Fruit fly (Drosophila melanogaster) whole organism, adult: Measurements from ENCODE around the gene sac.
A peak's percentile ranks its signal among the peaks of the same experiment; 100 is the strongest.

Source experiments
- CG11617 ChIP-seq: fragments of 200-800 bp; sonication (Bioruptor generic); optimal IDR thresholded peaks from 2 replicates; lab custom pipeline; 2017; ENCODE audit warnings: mild to moderate bottlenecking, missing biosample characterization, missing genetic modification reagents, missing genetic modification characterization
- CG12768 ChIP-seq: fragments of 200-800 bp; sonication (Bioruptor generic); optimal IDR thresholded peaks from 2 replicates; lab custom pipeline; 2017; ENCODE audit warnings: missing biosample characterization, missing genetic modification characterization, mild to moderate bottlenecking, moderate library complexity, missing genetic modification reagents
- CG14711 ChIP-seq: fragments of 200-800 bp; sonication (Bioruptor generic); optimal IDR thresholded peaks from 2 replicates; lab custom pipeline; 2018; ENCODE audit warnings: missing biosample characterization, mild to moderate bottlenecking, missing genetic modification characterization, moderate library complexity
- CG1620 ChIP-seq: fragments of 200-800 bp; sonication (Bioruptor generic); optimal IDR thresholded peaks from 2 replicates; lab custom pipeline; 2016; ENCODE audit warnings: missing biosample characterization, missing genetic modification characterization
- CG33017 ChIP-seq: fragments of 200-800 bp; sonication (Bioruptor generic); optimal IDR thresholded peaks from 2 replicates; lab custom pipeline; 2018; ENCODE audit warnings: missing biosample characterization, mild to moderate bottlenecking, missing genetic modification characterization, moderate library complexity
- CG5204 ChIP-seq: fragments of 200-800 bp; sonication (Bioruptor generic); optimal IDR thresholded peaks from 2 replicates; lab custom pipeline; 2016; ENCODE audit warnings: missing biosample characterization, missing genetic modification characterization
- CG7045 ChIP-seq: fragments of 200-800 bp; sonication (Bioruptor generic); optimal IDR thresholded peaks from 2 replicates; lab custom pipeline; 2017; ENCODE audit warnings: missing biosample characterization, mild to moderate bottlenecking, missing genetic modification characterization
- CG7101 ChIP-seq: fragments of 200-800 bp; sonication (Bioruptor generic); optimal IDR thresholded peaks from 2 replicates; lab custom pipeline; 2018; ENCODE audit warnings: missing biosample characterization, mild to moderate bottlenecking, missing genetic modification characterization, moderate library complexity
- Clk ChIP-seq: fragments of 200-800 bp; sonication (Bioruptor generic); optimal IDR thresholded peaks from 2 replicates; lab custom pipeline; 2017; ENCODE audit warnings: missing biosample characterization, missing genetic modification characterization
- Crg-1 ChIP-seq: fragments of 200-800 bp; sonication (Bioruptor generic); optimal IDR thresholded peaks from 2 replicates; lab custom pipeline; 2016; ENCODE audit warnings: missing biosample characterization, missing genetic modification characterization
- Hr96 ChIP-seq: fragments of 200-800 bp; sonication (Bioruptor generic); optimal IDR thresholded peaks from 2 replicates; lab custom pipeline; 2016; ENCODE audit warnings: missing biosample characterization, missing genetic modification characterization
- Mnt ChIP-seq: fragments of 200-800 bp; sonication (Bioruptor generic); optimal IDR thresholded peaks from 2 replicates; lab custom pipeline; 2016; ENCODE audit warnings: missing biosample characterization, mild to moderate bottlenecking, missing genetic modification characterization
- bab1 ChIP-seq: fragments of 200-800 bp; sonication (Bioruptor generic); optimal IDR thresholded peaks from 3 replicates; lab custom pipeline; 2019; ENCODE audit warnings: missing biosample characterization, mild to moderate bottlenecking, missing genetic modification characterization, moderate library complexity
- cic ChIP-seq: fragments of 200-800 bp; sonication (Bioruptor generic); optimal IDR thresholded peaks from 2 replicates; lab custom pipeline; 2017; ENCODE audit warnings: missing biosample characterization, mild to moderate bottlenecking, missing genetic modification characterization, moderate library complexity
- cnc ChIP-seq, 2 experiments: fragments of >200 bp; optimal IDR thresholded peaks; 2 replicates each; lab custom pipeline; 2017
- kay ChIP-seq: fragments of 200-800 bp; sonication (Bioruptor generic); peaks from one replicate; lab custom pipeline; 2016; ENCODE audit warnings: missing biosample characterization, missing genetic modification characterization, borderline replicate concordance
- ovo ChIP-seq: fragments of 200-800 bp; sonication (Bioruptor generic); optimal IDR thresholded peaks from 2 replicates; lab custom pipeline; 2016; ENCODE audit warnings: missing biosample characterization, missing genetic modification characterization
- pad ChIP-seq: fragments of 200-800 bp; sonication (Bioruptor generic); optimal IDR thresholded peaks from 3 replicates; lab custom pipeline; 2017; ENCODE audit warnings: missing biosample characterization, missing genetic modification characterization, mild to moderate bottlenecking, moderate library complexity, missing genetic modification reagents
- tj ChIP-seq: fragments of 200-800 bp; sonication (Bioruptor generic); optimal IDR thresholded peaks from 3 replicates; lab custom pipeline; 2017; ENCODE audit warnings: missing biosample characterization, mild to moderate bottlenecking, missing genetic modification characterization, moderate library complexity
- toe ChIP-seq: fragments of 200-800 bp; sonication (Bioruptor generic); optimal IDR thresholded peaks from 2 replicates; lab custom pipeline; 2016; ENCODE audit warnings: missing biosample characterization, missing genetic modification characterization

The sac gene

dm6 chr3R:4471047-4471751, 9.4 kb upstream of the sac start:
- TF ChIP-seq CG33017 (tag; lab: Kevin White, UChicago): peak; percentile 59
- TF ChIP-seq CG7045 (GFP tag; lab: Kevin White, UChicago): peak; percentile 23
- peak; percentile 90 for TF ChIP-seq tj (GFP tag; lab: Kevin White, UChicago)
- no peak for TF ChIP-seq toe (GFP tag; lab: Kevin White, UChicago)
- no peak for TF ChIP-seq pad (GFP tag; lab: Kevin White, UChicago)
- no peak for TF ChIP-seq Hr96 (GFP tag; lab: Kevin White, UChicago)
- TF ChIP-seq CG11617 (GFP tag; lab: Kevin White, UChicago): peak; percentile 29
- peak; percentile 15 for TF ChIP-seq Clk (GFP tag; lab: Kevin White, UChicago)
- TF ChIP-seq CG12768 (GFP tag; lab: Kevin White, UChicago): peak; percentile 60
- no peak for TF ChIP-seq ovo (GFP tag; lab: Kevin White, UChicago)
- peak; percentile 8 for TF ChIP-seq CG1620 (GFP tag; lab: Kevin White, UChicago)
- TF ChIP-seq kay (GFP tag; lab: Kevin White, UChicago): peak; percentile 11
- TF ChIP-seq cnc (optimal IDR thresholded peaks at IDR 0.05; lab: Kevin White, UChicago): no peak
- TF ChIP-seq bab1 (GFP tag; lab: Kevin White, UChicago): peak; percentile 3
- peak; percentile 30 for TF ChIP-seq CG14711
- peak; percentile 15 for TF ChIP-seq Crg-1 (GFP tag; lab: Kevin White, UChicago)
- no peak for TF ChIP-seq CG5204
- TF ChIP-seq Mnt (GFP tag; lab: Kevin White, UChicago): peak; percentile 79
- peak; percentile 24 for TF ChIP-seq CG7101 (tag; lab: Kevin White, UChicago)
- peak; percentile 86 for TF ChIP-seq cic (GFP tag; lab: Kevin White, UChicago)

- TF ChIP-seq Crg-1 (GFP tag; lab: Kevin White, UChicago) (no peak), kay (GFP tag; lab: Kevin White, UChicago) (peak; percentile 70)
These were observed 8.5 kb upstream of the sac start for dm6 chr3R:4471846-4472693.

- no peak for TF ChIP-seq CG1620 (GFP tag; lab: Kevin White, UChicago)
- no peak for TF ChIP-seq Hr96 (GFP tag; lab: Kevin White, UChicago)
- TF ChIP-seq CG7045 (GFP tag; lab: Kevin White, UChicago): no peak
- TF ChIP-seq tj (GFP tag; lab: Kevin White, UChicago): no peak
- no peak for TF ChIP-seq Crg-1 (GFP tag; lab: Kevin White, UChicago)
- TF ChIP-seq CG12768 (GFP tag; lab: Kevin White, UChicago): no peak
- TF ChIP-seq bab1 (GFP tag; lab: Kevin White, UChicago): no peak
- no peak for TF ChIP-seq CG14711
- TF ChIP-seq toe (GFP tag; lab: Kevin White, UChicago): no peak
These were observed 8.0 kb upstream of the sac start for dm6 chr3R:4472694-4472975.

dm6 chr3R:4475378-4475777, 5.2 kb upstream of the sac start:
- TF ChIP-seq Crg-1 (GFP tag; lab: Kevin White, UChicago): no peak
- TF ChIP-seq CG14711: no peak
- TF ChIP-seq tj (GFP tag; lab: Kevin White, UChicago): no peak
- peak; percentile 33 for TF ChIP-seq CG12768 (GFP tag; lab: Kevin White, UChicago)
- no peak for TF ChIP-seq pad (GFP tag; lab: Kevin White, UChicago)

dm6 chr3R:4476004-4476403, 4.6 kb upstream of the sac start:
- TF ChIP-seq CG12768 (GFP tag; lab: Kevin White, UChicago): no peak
- TF ChIP-seq Hr96 (GFP tag; lab: Kevin White, UChicago): no peak
- TF ChIP-seq pad (GFP tag; lab: Kevin White, UChicago): peak; percentile 49
- TF ChIP-seq CG11617 (GFP tag; lab: Kevin White, UChicago): no peak
- TF ChIP-seq kay (GFP tag; lab: Kevin White, UChicago): peak; percentile 11
- no peak for TF ChIP-seq toe (GFP tag; lab: Kevin White, UChicago)

dm6 chr3R:4478220-4479037, 2.2 kb upstream of the sac start:
- TF ChIP-seq pad (GFP tag; lab: Kevin White, UChicago): peak; percentile 42
- no peak for TF ChIP-seq Crg-1 (GFP tag; lab: Kevin White, UChicago)
- peak; percentile 7 for TF ChIP-seq Clk (GFP tag; lab: Kevin White, UChicago)
- peak; percentile 61 for TF ChIP-seq CG12768 (GFP tag; lab: Kevin White, UChicago)
- peak; percentile 11 for TF ChIP-seq ovo (GFP tag; lab: Kevin White, UChicago)
- TF ChIP-seq CG11617 (GFP tag; lab: Kevin White, UChicago): peak; percentile 82
- TF ChIP-seq CG14711: peak; percentile 79
- TF ChIP-seq Mnt (GFP tag; lab: Kevin White, UChicago): peak; percentile 84
- TF ChIP-seq bab1 (GFP tag; lab: Kevin White, UChicago): peak; percentile 84
- peak; percentile 83 for TF ChIP-seq CG7101 (tag; lab: Kevin White, UChicago)
- peak; percentile 76 for TF ChIP-seq CG33017 (tag; lab: Kevin White, UChicago)
- TF ChIP-seq CG5204: peak; percentile 75
- peak; percentile 57 for TF ChIP-seq toe (GFP tag; lab: Kevin White, UChicago)
- TF ChIP-seq CG1620 (GFP tag; lab: Kevin White, UChicago): peak; percentile 63
- TF ChIP-seq Hr96 (GFP tag; lab: Kevin White, UChicago): peak; percentile 69
- TF ChIP-seq kay (GFP tag; lab: Kevin White, UChicago): peak; percentile 91
- peak; percentile 70 for TF ChIP-seq tj (GFP tag; lab: Kevin White, UChicago)
- TF ChIP-seq cic (GFP tag; lab: Kevin White, UChicago): peak; percentile 56
- TF ChIP-seq cnc (optimal IDR thresholded peaks at IDR 0.05; lab: Kevin White, UChicago): no peak
- peak; percentile 65 for TF ChIP-seq CG7045 (GFP tag; lab: Kevin White, UChicago)
